Worm (Caenorhabditis elegans) whole organism, young adult: Measurements from ENCODE around the gene Y44F5A.1.

Experiments used
- B0019.2 ChIP-seq: fragments of 200-800 bp; sonication (Bioruptor generic); conservative IDR thresholded peaks from 2 replicates; pipeline ENCODE4 v1.3.6; 2022; ENCODE audit warnings: missing genetic modification reagents, missing genetic modification characterization, missing compliant biosample characterization
- B0261.1 ChIP-seq: sonication (generic microtip); optimal IDR thresholded peaks from 2 replicates; lab custom pipeline; 2016; ENCODE audit warnings: mild to moderate bottlenecking, missing genetic modification characterization, moderate library complexity, missing compliant biosample characterization
- F10E7.11 ChIP-seq: sonication (generic microtip); optimal IDR thresholded peaks from 2 replicates; lab custom pipeline; 2017; ENCODE audit warnings: mild to moderate bottlenecking, missing genetic modification characterization, moderate library complexity, missing compliant biosample characterization
- F23B12.7 ChIP-seq: sonication (generic microtip); optimal IDR thresholded peaks from 2 replicates; lab custom pipeline; 2017; ENCODE audit warnings: missing genetic modification characterization, mild to moderate bottlenecking, missing compliant biosample characterization, antibody characterized with exemption, moderate library complexity; ENCODE audit not compliant: insufficient read depth
- F57C9.4 ChIP-seq: sonication (generic microtip); optimal IDR thresholded peaks from 2 replicates; lab custom pipeline; 2017; ENCODE audit warnings: mild to moderate bottlenecking, missing genetic modification characterization, missing compliant biosample characterization
- aptf-2 ChIP-seq: fragments of 200-800 bp; sonication (Bioruptor generic); conservative IDR thresholded peaks from 2 replicates; pipeline ENCODE4 v1.3.6; 2022; ENCODE audit warnings: missing genetic modification reagents, missing genetic modification characterization, missing compliant biosample characterization
- athp-1 ChIP-seq: sonication (generic microtip); optimal IDR thresholded peaks from 2 replicates; lab custom pipeline; 2017; ENCODE audit warnings: mild to moderate bottlenecking, missing genetic modification characterization, missing compliant biosample characterization
- attf-3 ChIP-seq: fragments of 200-800 bp; sonication (Bioruptor generic); conservative IDR thresholded peaks from 2 replicates; pipeline ENCODE4 v1.3.6; 2022; ENCODE audit warnings: missing genetic modification reagents, missing genetic modification characterization, missing compliant biosample characterization
- attf-6 ChIP-seq: fragments of 200-800 bp; sonication (Bioruptor generic); IDR thresholded peaks from 2 replicates; pipeline ENCODE4 v1.3.6; 2022; ENCODE audit warnings: missing genetic modification reagents, missing genetic modification characterization, missing compliant biosample characterization
- bed-1 ChIP-seq: fragments of 200-800 bp; sonication (Bioruptor generic); IDR thresholded peaks from 2 replicates; pipeline ENCODE4 v1.3.6; 2022; ENCODE audit warnings: missing genetic modification reagents, missing genetic modification characterization, missing compliant biosample characterization
- bed-2 ChIP-seq: fragments of 200-800 bp; sonication (Bioruptor generic); IDR thresholded peaks from 2 replicates; pipeline ENCODE4 v1.3.6; 2022; ENCODE audit warnings: missing genetic modification reagents, missing genetic modification characterization, missing compliant biosample characterization
- cebp-1 ChIP-seq, 2 experiments: fragments of 200-800 bp in 1 of 2; sonication (Bioruptor generic) in 1 of 2; sonication (generic microtip) in 1 of 2; IDR thresholded peaks in 1 of 2; optimal IDR thresholded peaks in 1 of 2; 2 replicates each; pipeline versions ENCODE4 v1.3.6 to Lab custom; 2017 to 2022; ENCODE audit warnings: missing compliant biosample characterization in 2 of 2, missing genetic modification characterization in 2 of 2, mild to moderate bottlenecking in 1 of 2, missing genetic modification reagents in 1 of 2, moderate library complexity in 1 of 2
- cebp-2 ChIP-seq: fragments of 200-800 bp; sonication (Bioruptor generic); IDR thresholded peaks from 2 replicates; pipeline ENCODE4 v1.3.6; 2022; ENCODE audit warnings: missing genetic modification characterization, missing compliant biosample characterization
- ceh-79 ChIP-seq: sonication (generic microtip); optimal IDR thresholded peaks from 2 replicates; lab custom pipeline; 2017; ENCODE audit warnings: mild to moderate bottlenecking, missing genetic modification characterization, missing compliant biosample characterization
- ceh-91 ChIP-seq: fragments of 200-800 bp; sonication (Bioruptor generic); IDR thresholded peaks from 2 replicates; pipeline ENCODE4 v1.3.6; 2022; ENCODE audit warnings: missing genetic modification reagents, missing genetic modification characterization, missing compliant biosample characterization
- efl-1 ChIP-seq: fragments of 150-350 bp; optimal IDR thresholded peaks from 2 replicates; lab custom pipeline; 2014; ENCODE audit warnings: missing biosample characterization, missing genetic modification reagents, missing genetic modification characterization
- egrh-3 ChIP-seq: fragments of 200-800 bp; sonication (Bioruptor generic); IDR thresholded peaks from 2 replicates; pipeline ENCODE4 v1.3.6; 2022; ENCODE audit warnings: missing genetic modification reagents, missing genetic modification characterization, missing compliant biosample characterization
- ets-4 ChIP-seq: fragments of 200-800 bp; sonication (Bioruptor generic); optimal IDR thresholded peaks from 2 replicates; lab custom pipeline; 2018; ENCODE audit warnings: mild to moderate bottlenecking, missing genetic modification characterization, missing compliant biosample characterization
- fkh-3 ChIP-seq: sonication (generic microtip); optimal IDR thresholded peaks from 2 replicates; lab custom pipeline; 2016; ENCODE audit warnings: mild to moderate bottlenecking, missing genetic modification characterization, missing compliant biosample characterization
- gei-17 ChIP-seq: fragments of 200-800 bp; sonication (Bioruptor generic); optimal IDR thresholded peaks from 2 replicates; lab custom pipeline; 2018; ENCODE audit warnings: mild to moderate bottlenecking, missing genetic modification characterization, missing compliant biosample characterization
- hmg-1.2 ChIP-seq: fragments of 200-800 bp; sonication (Bioruptor generic); IDR thresholded peaks from 2 replicates; pipeline ENCODE4 v1.3.6; 2022; ENCODE audit warnings: missing genetic modification reagents, missing genetic modification characterization, missing compliant biosample characterization
- hmg-20 ChIP-seq: fragments of 200-800 bp; sonication (Bioruptor generic); IDR thresholded peaks from 2 replicates; pipeline ENCODE4 v1.3.6; 2022; ENCODE audit warnings: missing genetic modification reagents, missing genetic modification characterization, missing compliant biosample characterization
- let-607 ChIP-seq, 2 experiments: fragments of 200-800 bp in 1 of 2; sonication (Bioruptor generic) in 1 of 2; sonication (generic microtip) in 1 of 2; optimal IDR thresholded peaks; 2 replicates each; lab custom pipeline; 2016 to 2018; ENCODE audit warnings: mild to moderate bottlenecking in 2 of 2, missing compliant biosample characterization in 2 of 2, missing genetic modification characterization in 2 of 2, moderate library complexity in 2 of 2, missing genotype in 1 of 2
- lin-35 ChIP-seq, 3 experiments: fragments of 150-350 bp in 2 of 3; sonication (generic microtip) in 1 of 3; optimal IDR thresholded peaks; 2 replicates each; lab custom pipeline; 2014 to 2018; ENCODE audit warnings: missing biosample characterization in 3 of 3, missing genetic modification characterization in 3 of 3, missing genetic modification reagents in 3 of 3
- lin-54 ChIP-seq: fragments of 200-800 bp; sonication (Bioruptor generic); optimal IDR thresholded peaks from 2 replicates; lab custom pipeline; 2018; ENCODE audit warnings: mild to moderate bottlenecking, missing genetic modification characterization, missing compliant biosample characterization
- lir-1 ChIP-seq: fragments of 200-800 bp; sonication (Bioruptor generic); conservative IDR thresholded peaks from 2 replicates; pipeline ENCODE4 v1.3.6; 2022; ENCODE audit warnings: missing genetic modification reagents, missing genetic modification characterization, missing compliant biosample characterization
- lsy-27 ChIP-seq: sonication (generic microtip); optimal IDR thresholded peaks from 2 replicates; lab custom pipeline; 2017; ENCODE audit warnings: missing genetic modification characterization, mild to moderate bottlenecking, missing compliant biosample characterization, antibody characterized with exemption, missing genotype, borderline replicate concordance; ENCODE audit not compliant: insufficient read depth
- madf-6 ChIP-seq: fragments of 200-800 bp; sonication (Bioruptor generic); IDR thresholded peaks from 2 replicates; pipeline ENCODE4 v1.3.6; 2022; ENCODE audit warnings: missing genetic modification reagents, missing genetic modification characterization, missing compliant biosample characterization
- nfya-1 ChIP-seq: sonication (generic microtip); optimal IDR thresholded peaks from 2 replicates; lab custom pipeline; 2017; ENCODE audit warnings: antibody characterized with exemption, missing compliant biosample characterization, missing genetic modification characterization, borderline replicate concordance; ENCODE audit not compliant: insufficient read depth
- nfyb-1 ChIP-seq: fragments of 200-800 bp; sonication (Bioruptor generic); IDR thresholded peaks from 2 replicates; pipeline ENCODE4 v1.3.6; 2022; ENCODE audit warnings: missing genetic modification reagents, missing genetic modification characterization, missing compliant biosample characterization
- nhr-27 ChIP-seq: fragments of 200-800 bp; sonication (Bioruptor generic); optimal IDR thresholded peaks from 2 replicates; lab custom pipeline; 2018; ENCODE audit warnings: mild to moderate bottlenecking, missing genetic modification characterization, moderate library complexity, missing compliant biosample characterization
- pbrm-1 ChIP-seq: fragments of 200-800 bp; sonication (Bioruptor generic); IDR thresholded peaks from 2 replicates; pipeline ENCODE4 v1.3.6; 2022; ENCODE audit warnings: missing genetic modification reagents, missing genetic modification characterization, missing compliant biosample characterization
- pha-4 ChIP-seq: fragments of 150-350 bp; sonication (generic microtip); optimal IDR thresholded peaks from 2 replicates; lab custom pipeline; 2014; ENCODE audit warnings: missing biosample characterization, missing genetic modification reagents, missing genetic modification characterization
- rcor-1 ChIP-seq: fragments of 200-800 bp; sonication (Bioruptor generic); IDR thresholded peaks from 2 replicates; pipeline ENCODE4 v1.3.6; 2022; ENCODE audit warnings: missing genetic modification reagents, missing genetic modification characterization, missing compliant biosample characterization
- sdz-38 ChIP-seq: sonication (generic microtip); optimal IDR thresholded peaks from 2 replicates; lab custom pipeline; 2016; ENCODE audit warnings: missing genotype, missing genetic modification characterization, missing compliant biosample characterization
- sea-2 ChIP-seq: fragments of 200-800 bp; sonication (Bioruptor generic); IDR thresholded peaks from 2 replicates; pipeline ENCODE4 v1.3.6; 2022; ENCODE audit warnings: missing genetic modification characterization, missing compliant biosample characterization
- snpc-1.1 ChIP-seq: sonication (generic microtip); optimal IDR thresholded peaks from 2 replicates; lab custom pipeline; 2017; ENCODE audit warnings: missing genetic modification characterization, mild to moderate bottlenecking, missing compliant biosample characterization, antibody characterized with exemption, moderate library complexity, missing genotype, missing genetic modification reagents; ENCODE audit not compliant: insufficient read depth
- snpc-1.3 ChIP-seq: sonication (generic microtip); optimal IDR thresholded peaks from 2 replicates; lab custom pipeline; 2017; ENCODE audit warnings: missing genetic modification characterization, mild to moderate bottlenecking, missing compliant biosample characterization, antibody characterized with exemption, moderate library complexity, missing genotype, missing genetic modification reagents; ENCODE audit not compliant: insufficient read depth
- snpc-3.4 ChIP-seq: sonication (generic microtip); optimal IDR thresholded peaks from 2 replicates; lab custom pipeline; 2017; ENCODE audit warnings: missing genetic modification characterization, mild to moderate bottlenecking, missing compliant biosample characterization, antibody characterized with exemption, moderate library complexity, missing genotype, missing genetic modification reagents
- snpc-4 ChIP-seq, 5 experiments: fragments of 150-350 bp in 1 of 5; sonication (generic microtip) in 4 of 5; optimal IDR thresholded peaks; 2 replicates each; lab custom pipeline; 2014 to 2018; ENCODE audit warnings: missing genetic modification characterization in 5 of 5, missing biosample characterization in 3 of 5, antibody characterized with exemption in 2 of 5, mild to moderate bottlenecking in 2 of 5, missing compliant biosample characterization in 2 of 5, missing genotype in 2 of 5, moderate library complexity in 2 of 5, missing genetic modification reagents in 1 of 5
- somi-1 ChIP-seq: fragments of 200-800 bp; sonication (Bioruptor generic); optimal IDR thresholded peaks from 2 replicates; lab custom pipeline; 2018; ENCODE audit warnings: mild to moderate bottlenecking, missing genetic modification characterization, missing compliant biosample characterization
- tbx-9 ChIP-seq: sonication (generic microtip); optimal IDR thresholded peaks from 2 replicates; lab custom pipeline; 2016; ENCODE audit warnings: borderline replicate concordance, missing genetic modification characterization, inconsistent platforms, missing compliant biosample characterization
- xnd-1 ChIP-seq: sonication (generic microtip); optimal IDR thresholded peaks from 2 replicates; lab custom pipeline; 2016; ENCODE audit warnings: missing genotype, missing genetic modification reagents, missing genetic modification characterization, missing compliant biosample characterization
- ztf-3 ChIP-seq: fragments of 200-800 bp; sonication (Bioruptor generic); optimal IDR thresholded peaks from 2 replicates; lab custom pipeline; 2018; ENCODE audit warnings: mild to moderate bottlenecking, missing genetic modification characterization, missing compliant biosample characterization

Y44F5A.1 gene

ce11 chrIII:4195306-4196008 is 52.0 kb downstream of the Y44F5A.1 start (continued):
- TF ChIP-seq B0261.1: peak; percentile 14
- no peak for TF ChIP-seq bed-1 (GFP tag; lab: Robert Waterston, UW)
- no peak for TF ChIP-seq tbx-9 (tag; lab: Kevin White, UChicago)
- TF ChIP-seq madf-6: peak; percentile 66
- TF ChIP-seq ceh-91 (GFP tag; lab: Robert Waterston, UW): no peak
- peak; percentile 67 to 89 for TF ChIP-seq let-607 (tag; optimal IDR thresholded peaks at IDR 0.05; lab: Kevin White, UChicago)
- peak; percentile 68 for TF ChIP-seq athp-1 (tag; lab: Kevin White, UChicago)
- no peak for TF ChIP-seq egrh-3 (GFP tag; lab: Robert Waterston, UW)
- no peak for TF ChIP-seq snpc-1.1
- TF ChIP-seq somi-1 (GFP tag; lab: Kevin White, UChicago): no peak
- TF ChIP-seq snpc-3.4: peak; percentile 76
- no peak for TF ChIP-seq cebp-2
- no peak for TF ChIP-seq nfya-1 (tag; lab: Kevin White, UChicago)
- no peak for TF ChIP-seq cebp-1 (GFP tag; IDR thresholded peaks at IDR 0.05; lab: Robert Waterston, UW)
- TF ChIP-seq cebp-1 (tag; optimal IDR thresholded peaks at IDR 0.05; lab: Kevin White, UChicago): peak; percentile 62
- TF ChIP-seq lin-54: peak; percentile 54
- TF ChIP-seq F57C9.4 (tag; lab: Kevin White, UChicago): peak; percentile 62
- TF ChIP-seq snpc-1.3 (tag; lab: Kevin White, UChicago): peak; percentile 41
- TF ChIP-seq nhr-27: no peak
- peak; percentile 33 for TF ChIP-seq ceh-79
- no peak for TF ChIP-seq bed-2 (GFP tag; lab: Robert Waterston, UW)
- TF ChIP-seq xnd-1 (tag; lab: Kevin White, UChicago): no peak
- peak; percentile 73 for TF ChIP-seq gei-17 (GFP tag; lab: Kevin White, UChicago)
- no peak for TF ChIP-seq F23B12.7 (tag; lab: Kevin White, UChicago)
- 0 out of 2 replicates have a peak, but pooled peaks have one; percentile 9 for TF ChIP-seq attf-6 (GFP tag; lab: Robert Waterston, UW)
- peak; percentile 11 for TF ChIP-seq ets-4 (GFP tag; lab: Kevin White, UChicago)
- TF ChIP-seq aptf-2 (GFP tag; lab: Robert Waterston, UW): no peak
- TF ChIP-seq snpc-4 (GFP tag; optimal IDR thresholded peaks at IDR 0.05; lab: Kevin White, UChicago): no peak
- peak in 2 of 4 experiments; percentile 42 to 47 for TF ChIP-seq snpc-4 (tag; optimal IDR thresholded peaks at IDR 0.05; lab: Kevin White, UChicago)
- TF ChIP-seq sdz-38 (tag; lab: Kevin White, UChicago): no peak
- TF ChIP-seq attf-3: no peak
- no peak for TF ChIP-seq lir-1
- TF ChIP-seq hmg-20: peak; percentile 81
- TF ChIP-seq nfyb-1 (GFP tag; lab: Robert Waterston, UW): peak; percentile 91
- no peak for TF ChIP-seq rcor-1 (GFP tag; lab: Robert Waterston, UW)
- peak; percentile 55; the same call in 1 of the 2 replicates for TF ChIP-seq pbrm-1 (GFP tag; lab: Robert Waterston, UW)
- TF ChIP-seq pha-4 (tag; lab: Kevin White, UChicago): no peak
- no peak for TF ChIP-seq ztf-3
- TF ChIP-seq B0019.2: no peak
- peak in 1 of 3 experiments; percentile 62 for TF ChIP-seq lin-35 (GFP tag; optimal IDR thresholded peaks at IDR 0.05; lab: Kevin White, UChicago)
- no peak for TF ChIP-seq sea-2 (GFP tag; lab: Robert Waterston, UW)
- TF ChIP-seq fkh-3 (tag; lab: Kevin White, UChicago): peak; percentile 80
- TF ChIP-seq F10E7.11: peak; percentile 63
- TF ChIP-seq lsy-27 (tag; lab: Kevin White, UChicago): no peak
- TF ChIP-seq efl-1 (GFP tag; lab: Kevin White, UChicago): no peak
- peak; percentile 36; the same call in 1 of the 2 replicates for TF ChIP-seq hmg-1.2 (GFP tag; lab: Robert Waterston, UW)
